In the genomic region with DNA sequence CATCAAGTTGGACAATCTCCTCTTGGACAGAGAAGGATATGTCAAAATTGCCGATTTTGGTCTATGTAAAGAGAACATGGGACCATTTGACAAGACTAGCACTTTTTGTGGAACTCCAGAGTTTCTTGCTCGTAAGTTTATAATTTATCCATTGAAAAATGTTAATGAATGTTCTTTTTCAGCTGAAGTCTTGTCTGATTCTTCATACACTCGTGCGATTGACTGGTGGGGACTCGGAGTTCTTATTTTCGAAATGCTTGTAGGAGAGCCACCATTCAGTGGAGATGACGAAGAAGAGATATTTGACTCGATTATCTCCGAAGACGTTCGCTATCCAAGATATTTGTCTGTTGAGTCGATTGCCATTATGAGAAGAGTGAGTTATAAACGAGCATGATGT, we compare ENCODE assay signal across 2 worm cellular contexts.
TF ChIP-seq lines count a peak whose summit lies in the region.

No protein-coding gene starts in this region.

TF ChIP-seq in whole organism, L1 larva, 84 proteins besides CTCF, POLR2A, EP300 and RAD21:
- TF ChIP-seq nhr-12 (tag; optimal IDR thresholded peaks at IDR 0.05; lab: Kevin White, UChicago) (no peak), dsc-1 (tag; optimal IDR thresholded peaks at IDR 0.05; lab: Kevin White, UChicago) (no peak), aly-2 (tag; optimal IDR thresholded peaks at IDR 0.05; lab: Kevin White, UChicago) (peak; percentile 6), unc-98 (GFP tag; IDR thresholded peaks at IDR 0.05; lab: Robert Waterston, UW) (no peak)

TF ChIP-seq in whole organism, mixed stage, embryonic, 35 proteins besides CTCF, POLR2A, EP300 and RAD21:
- TF ChIP-seq sptf-1 (tag; optimal IDR thresholded peaks at IDR 0.05; lab: Kevin White, UChicago) (no peak), ces-1 (GFP tag; optimal IDR thresholded peaks at IDR 0.05; lab: Kevin White, UChicago) (peak; percentile 16)
